Worm (Caenorhabditis elegans): Measurements from ENCODE around the gene dna-2.

The dna-2 gene

ce11 chrII:11728545-11729105 lies 49.6 kb upstream of the dna-2 start, which contains the start of gene alh-8 (continued):
- TF ChIP-seq efl-1 (GFP tag; optimal IDR thresholded peaks at IDR 0.05) (no peak), attf-3 (GFP tag; conservative IDR thresholded peaks at IDR 0.05) (0 out of 2 replicates have a peak, but pooled peaks have one; percentile 20), athp-1 (tag; optimal IDR thresholded peaks at IDR 0.05) (peak; percentile 5), rcor-1 (GFP tag; IDR thresholded peaks at IDR 0.05) (peak; percentile 36; the same call in 1 of the 2 replicates), zim-3 (tag; optimal IDR thresholded peaks at IDR 0.05) (no peak), attf-5 (GFP tag; optimal IDR thresholded peaks at IDR 0.05) (peak; percentile 48), sea-2 (GFP tag; IDR thresholded peaks at IDR 0.05) (no peak), B0019.2 (GFP tag; conservative IDR thresholded peaks at IDR 0.05) (no peak), hmg-20 (GFP tag; IDR thresholded peaks at IDR 0.05) (no peak), die-1 (tag; optimal IDR thresholded peaks at IDR 0.05) (peak; percentile 42), mcd-1 (GFP tag; IDR thresholded peaks at IDR 0.05) (peak; percentile 62), ekl-4 (GFP tag; IDR thresholded peaks at IDR 0.05) (peak; percentile 63), dox-1 (GFP tag; IDR thresholded peaks at IDR 0.05) (0 out of 2 replicates have a peak, but pooled peaks have one; percentile 25), ccch-3 (GFP tag; optimal IDR thresholded peaks at IDR 0.05) (no peak), ZK185.1 (tag; optimal IDR thresholded peaks at IDR 0.05; ENCODE audit: poor library complexity, severe bottlenecking) (peak; percentile 40), B0035.1 (tag; optimal IDR thresholded peaks at IDR 0.05) (no peak), tbp1 (GFP tag; optimal IDR thresholded peaks at IDR 0.05) (peak; percentile 43), F37B4.10 (GFP tag; IDR thresholded peaks at IDR 0.05) (no peak), nfya-1 (tag; optimal IDR thresholded peaks at IDR 0.05; ENCODE audit: borderline replicate concordance, insufficient read depth) (no peak), nhr-80 (tag; optimal IDR thresholded peaks at IDR 0.05) (peak; percentile 88), ceh-58 (GFP tag; IDR thresholded peaks at IDR 0.05) (no peak), hmg-1.2 (GFP tag; IDR thresholded peaks at IDR 0.05) (peak; percentile 33; the same call in 1 of the 2 replicates), pbrm-1 (GFP tag; IDR thresholded peaks at IDR 0.05) (0 out of 2 replicates have a peak, but pooled peaks have one; percentile 9), snpc-3.4 (tag; optimal IDR thresholded peaks at IDR 0.05) (peak; percentile 3), somi-1 (GFP tag; optimal IDR thresholded peaks at IDR 0.05) (peak; percentile 68), F57A8.1 (GFP tag; optimal IDR thresholded peaks at IDR 0.05) (no peak), hlh-12 (tag; optimal IDR thresholded peaks at IDR 0.05) (no peak), madf-3 (GFP tag; IDR thresholded peaks at IDR 0.05) (peak; percentile 80), let-607 (tag; optimal IDR thresholded peaks at IDR 0.05) (no peak), lag-1 (GFP tag; IDR thresholded peaks at IDR 0.05) (no peak), F22D6.2 (tag; optimal IDR thresholded peaks at IDR 0.05) (peak; percentile 42), Y53F4B.3 (GFP tag; IDR thresholded peaks at IDR 0.05) (no peak), nhr-90 (tag; optimal IDR thresholded peaks at IDR 0.05) (peak; percentile 5), F10E7.11 (tag; optimal IDR thresholded peaks at IDR 0.05) (peak; percentile 51), let-526 (GFP tag; IDR thresholded peaks at IDR 0.05) (no peak), aptf-3 (GFP tag; IDR thresholded peaks at IDR 0.05) (no peak), F33H1.4 (GFP tag; IDR thresholded peaks at IDR 0.05) (no peak), F57C9.4 (tag; optimal IDR thresholded peaks at IDR 0.05) (no peak), atf-7 (tag; optimal IDR thresholded peaks at IDR 0.05) (peak; percentile 61), unc-62 (GFP tag; optimal IDR thresholded peaks at IDR 0.05) (no peak), ceh-27 (GFP tag; optimal IDR thresholded peaks at IDR 0.05) (no peak), lir-1 (GFP tag; conservative IDR thresholded peaks at IDR 0.05) (0 out of 2 replicates have a peak, but pooled peaks have one; percentile 30), lin-26 (GFP tag; IDR thresholded peaks at IDR 0.05) (0 out of 2 replicates have a peak, but pooled peaks have one; percentile 40), Y95B8A.8 (GFP tag; IDR thresholded peaks at IDR 0.05) (0 out of 2 replicates have a peak, but pooled peaks have one; percentile 43), fkh-3 (tag; optimal IDR thresholded peaks at IDR 0.05) (no peak), aptf-2 (GFP tag; conservative IDR thresholded peaks at IDR 0.05) (no peak), ztf-18 (tag; optimal IDR thresholded peaks at IDR 0.05) (peak; percentile 10)

Data from whole organism, young adult.